Fruit fly (Drosophila melanogaster) whole organism, embryonic: ENCODE data around the gene Pfas.
A peak's percentile ranks its signal among the peaks of the same experiment; 100 is the strongest.

ENCODE experiments used
- Antp ChIP-seq: fragments of 200-800 bp; sonication (Bioruptor generic); optimal IDR thresholded peaks from 3 replicates; lab custom pipeline; 2016; ENCODE audit warnings: missing biosample characterization, missing genetic modification characterization
- Bdp1 ChIP-seq: fragments of 200-800 bp; sonication (Bioruptor generic); optimal IDR thresholded peaks from 3 replicates; lab custom pipeline; 2016; ENCODE audit warnings: missing biosample characterization, missing genetic modification characterization
- CG10274 ChIP-seq: fragments of 200-800 bp; sonication (Bioruptor generic); optimal IDR thresholded peaks from 3 replicates; lab custom pipeline; 2017; ENCODE audit warnings: missing biosample characterization, mild to moderate bottlenecking, missing genetic modification characterization
- CG10565 ChIP-seq: fragments of 200-800 bp; sonication (Bioruptor generic); optimal IDR thresholded peaks from 3 replicates; lab custom pipeline; 2016; ENCODE audit warnings: missing biosample characterization, mild to moderate bottlenecking, missing genetic modification characterization
- CG10979 ChIP-seq: fragments of 200-800 bp; sonication (Bioruptor generic); optimal IDR thresholded peaks from 2 replicates; lab custom pipeline; 2018; ENCODE audit warnings: missing biosample characterization, mild to moderate bottlenecking, missing genetic modification characterization, moderate library complexity
- CG11085 ChIP-seq: fragments of 200-800 bp; sonication (Bioruptor generic); IDR thresholded peaks from 2 replicates; pipeline ENCODE4 v1.3.6; 2022; ENCODE audit warnings: missing biosample characterization, missing genetic modification characterization
- CG11560 ChIP-seq: fragments of 200-800 bp; sonication (Bioruptor generic); IDR thresholded peaks from 3 replicates; pipeline ENCODE4 v1.3.6; 2022; ENCODE audit warnings: missing biosample characterization, missing genetic modification characterization
- CG12391 ChIP-seq: fragments of 200-800 bp; sonication (Bioruptor generic); optimal IDR thresholded peaks from 3 replicates; lab custom pipeline; 2018; ENCODE audit warnings: missing biosample characterization, mild to moderate bottlenecking, missing genetic modification characterization, moderate library complexity
- CG13123 ChIP-seq: fragments of 200-800 bp; sonication (Bioruptor generic); optimal IDR thresholded peaks from 2 replicates; lab custom pipeline; 2016; ENCODE audit warnings: missing biosample characterization, missing genetic modification characterization
- CG14667 ChIP-seq: fragments of 200-800 bp; sonication (Bioruptor generic); IDR thresholded peaks from 2 replicates; pipeline ENCODE4 v1.3.6; 2022; ENCODE audit warnings: missing biosample characterization, missing genetic modification characterization
- CG17361 ChIP-seq: fragments of 200-800 bp; sonication (Bioruptor generic); IDR thresholded peaks from 3 replicates; pipeline ENCODE4 v1.3.6; 2022; ENCODE audit warnings: missing biosample characterization, missing genetic modification characterization
- CG17829 ChIP-seq: fragments of 200-800 bp; optimal IDR thresholded peaks from 2 replicates; lab custom pipeline; 2019; ENCODE audit warnings: missing biosample characterization, mild to moderate bottlenecking, missing genetic modification characterization, moderate library complexity
- CG2889 ChIP-seq: fragments of 200-800 bp; sonication (Bioruptor generic); IDR thresholded peaks from 3 replicates; pipeline ENCODE4 v1.3.6; 2022; ENCODE audit warnings: missing biosample characterization, missing genetic modification characterization
- CG3163 ChIP-seq: fragments of 200-800 bp; sonication (Bioruptor generic); optimal IDR thresholded peaks from 3 replicates; lab custom pipeline; 2016; ENCODE audit warnings: missing biosample characterization, missing genetic modification characterization
- CG4282 ChIP-seq: fragments of 200-800 bp; sonication (Bioruptor generic); optimal IDR thresholded peaks from 2 replicates; lab custom pipeline; 2016; ENCODE audit warnings: missing biosample characterization, missing genetic modification characterization
- CG4424 ChIP-seq: fragments of 200-800 bp; sonication (Bioruptor generic); optimal IDR thresholded peaks from 3 replicates; lab custom pipeline; 2016; ENCODE audit warnings: missing biosample characterization, missing genetic modification characterization
- CG8290 ChIP-seq, 3 experiments: fragments of 200-800 bp; sonication (Bioruptor generic); optimal IDR thresholded peaks; 2 replicates each; lab custom pipeline; 2016 to 2019; ENCODE audit warnings: missing biosample characterization in 3 of 3, missing genetic modification characterization in 3 of 3, mild to moderate bottlenecking in 2 of 3, moderate library complexity in 1 of 3
- CG8359 ChIP-seq: fragments of 200-800 bp; sonication (Bioruptor generic); optimal IDR thresholded peaks from 2 replicates; lab custom pipeline; 2017; ENCODE audit warnings: missing biosample characterization, mild to moderate bottlenecking, missing genetic modification characterization, borderline replicate concordance
- CrebB ChIP-seq: fragments of 200-800 bp; sonication (Bioruptor generic); optimal IDR thresholded peaks from 3 replicates; lab custom pipeline; 2018; ENCODE audit warnings: missing biosample characterization, mild to moderate bottlenecking, missing genetic modification characterization
- Dip2 ChIP-seq: fragments of 200-800 bp; sonication (Bioruptor generic); IDR thresholded peaks from 2 replicates; pipeline ENCODE4 v1.3.6; 2022; ENCODE audit warnings: missing biosample characterization, missing genetic modification characterization
- Dp ChIP-seq: fragments of 200-800 bp; sonication (Bioruptor generic); optimal IDR thresholded peaks from 2 replicates; lab custom pipeline; 2018; ENCODE audit warnings: missing biosample characterization, mild to moderate bottlenecking, missing genetic modification characterization, moderate library complexity
- HmgD ChIP-seq: fragments of 200-800 bp; sonication (Bioruptor generic); optimal IDR thresholded peaks from 3 replicates; lab custom pipeline; 2016; ENCODE audit warnings: missing biosample characterization, missing genetic modification characterization
- Hr3 ChIP-seq: fragments of 200-800 bp; sonication (Bioruptor generic); optimal IDR thresholded peaks from 3 replicates; lab custom pipeline; 2016; ENCODE audit warnings: missing biosample characterization, missing genetic modification characterization
- Hr78 ChIP-seq, 2 experiments: fragments of 200-800 bp in 1 of 2; fragments of >200 bp in 1 of 2; sonication (Bioruptor generic) in 1 of 2; optimal IDR thresholded peaks; 2 replicates each; lab custom pipeline; 2017 to 2019; ENCODE audit warnings: missing biosample characterization in 2 of 2, missing genetic modification characterization in 2 of 2, mild to moderate bottlenecking in 1 of 2, moderate library complexity in 1 of 2
- MBD-R2 ChIP-seq: fragments of 200-800 bp; sonication (Bioruptor generic); IDR thresholded peaks from 2 replicates; pipeline ENCODE4 v1.3.6; 2022; ENCODE audit warnings: missing biosample characterization, missing genetic modification characterization
- Max ChIP-seq: fragments of 200-800 bp; sonication (Bioruptor generic); optimal IDR thresholded peaks from 2 replicates; lab custom pipeline; 2016; ENCODE audit warnings: missing biosample characterization, mild to moderate bottlenecking, missing genetic modification characterization
- Pdp1 ChIP-seq, 2 experiments: fragments of 200-800 bp; sonication (Bioruptor generic); optimal IDR thresholded peaks; 3 replicates each; lab custom pipeline; 2016; ENCODE audit warnings: missing biosample characterization in 2 of 2, missing genetic modification characterization in 2 of 2, mild to moderate bottlenecking in 1 of 2, moderate library complexity in 1 of 2
- Ptx1 ChIP-seq: fragments of 200-800 bp; sonication (Bioruptor generic); IDR thresholded peaks from 2 replicates; pipeline ENCODE4 v1.3.6; 2022; ENCODE audit warnings: missing biosample characterization, missing genetic modification characterization
- Rx ChIP-seq: fragments of 200-800 bp; sonication (Bioruptor generic); IDR thresholded peaks from 2 replicates; pipeline ENCODE4 v1.3.6; 2022; ENCODE audit warnings: missing biosample characterization, missing genetic modification characterization
- Scr ChIP-seq: fragments of 200-800 bp; sonication (Bioruptor generic); IDR thresholded peaks from 2 replicates; pipeline ENCODE4 v1.3.6; 2022; ENCODE audit warnings: missing biosample characterization, missing genetic modification characterization; ENCODE audit not compliant: partially characterized antibody
- Trl ChIP-seq, 3 experiments: fragments of >200 bp in 2 of 3; fragments of 200-800 bp in 1 of 3; sonication (Bioruptor generic) in 1 of 3; optimal IDR thresholded peaks; 2 replicates in 1 of 3; 3 replicates in 2 of 3; lab custom pipeline; 2016 to 2017; ENCODE audit warnings: missing biosample characterization in 1 of 3, missing genetic modification characterization in 1 of 3
- Xbp1 ChIP-seq: fragments of 200-800 bp; sonication (Bioruptor generic); optimal IDR thresholded peaks from 3 replicates; lab custom pipeline; 2016; ENCODE audit warnings: missing biosample characterization, mild to moderate bottlenecking, missing genetic modification characterization
- aop ChIP-seq: fragments of 200-800 bp; sonication (Bioruptor generic); IDR thresholded peaks from 2 replicates; pipeline ENCODE4 v1.3.6; 2022; ENCODE audit warnings: missing biosample characterization, missing genetic modification characterization
- dmrt99B ChIP-seq: fragments of 200-800 bp; sonication (Bioruptor generic); optimal IDR thresholded peaks from 2 replicates; lab custom pipeline; 2018; ENCODE audit warnings: missing biosample characterization, mild to moderate bottlenecking, missing genetic modification characterization, moderate library complexity
- dpn ChIP-seq, 2 experiments: fragments of 200-800 bp; sonication (Bioruptor generic); optimal IDR thresholded peaks; 3 replicates each; lab custom pipeline; 2016; ENCODE audit warnings: missing biosample characterization in 2 of 2, missing genetic modification characterization in 2 of 2
- gem ChIP-seq: fragments of 200-800 bp; sonication (Bioruptor generic); optimal IDR thresholded peaks from 2 replicates; lab custom pipeline; 2019; ENCODE audit warnings: missing biosample characterization, mild to moderate bottlenecking, missing genetic modification characterization, moderate library complexity
- grau ChIP-seq: fragments of 200-800 bp; optimal IDR thresholded peaks from 3 replicates; lab custom pipeline; 2019; ENCODE audit warnings: missing biosample characterization, mild to moderate bottlenecking, missing genetic modification characterization, moderate library complexity
- gsb ChIP-seq: fragments of 200-800 bp; sonication (Bioruptor generic); IDR thresholded peaks from 2 replicates; pipeline ENCODE4 v1.3.6; 2022; ENCODE audit warnings: missing biosample characterization, missing genetic modification characterization
- gsb-n ChIP-seq: fragments of 200-800 bp; sonication (Bioruptor generic); optimal IDR thresholded peaks from 3 replicates; lab custom pipeline; 2018; ENCODE audit warnings: missing biosample characterization, mild to moderate bottlenecking, missing genetic modification characterization
- hb ChIP-seq: fragments of 200-800 bp; sonication (Bioruptor generic); IDR thresholded peaks from 3 replicates; pipeline ENCODE4 v1.3.6; 2022; ENCODE audit warnings: missing biosample characterization, missing genetic modification characterization; ENCODE audit not compliant: partially characterized antibody
- hkb ChIP-seq, 2 experiments: fragments of 200-800 bp in 1 of 2; fragments of >200 bp in 1 of 2; sonication (Bioruptor generic) in 1 of 2; IDR thresholded peaks in 1 of 2; optimal IDR thresholded peaks in 1 of 2; 2 replicates each; pipeline versions ENCODE4 v1.3.6 to Lab custom; 2017 to 2022; ENCODE audit warnings: missing biosample characterization in 1 of 2, missing genetic modification characterization in 1 of 2
- hth ChIP-seq: fragments of >200 bp; optimal IDR thresholded peaks from 2 replicates; lab custom pipeline; 2017; ENCODE audit warnings: inconsistent platforms
- nom ChIP-seq: fragments of 200-800 bp; sonication (Bioruptor generic); optimal IDR thresholded peaks from 2 replicates; lab custom pipeline; 2017; ENCODE audit warnings: missing biosample characterization, missing genetic modification characterization, mild to moderate bottlenecking, moderate library complexity, missing genetic modification reagents
- sens-2 ChIP-seq: fragments of 200-800 bp; sonication (Bioruptor generic); IDR thresholded peaks from 2 replicates; pipeline ENCODE4 v1.3.6; 2022; ENCODE audit warnings: missing biosample characterization, missing genetic modification characterization
- seq ChIP-seq: fragments of 200-800 bp; sonication (Bioruptor generic); IDR thresholded peaks from 2 replicates; pipeline ENCODE4 v1.3.6; 2022; ENCODE audit warnings: missing biosample characterization, missing genetic modification characterization
- sr ChIP-seq: fragments of 200-800 bp; sonication (Bioruptor generic); IDR thresholded peaks from 3 replicates; pipeline ENCODE4 v1.3.6; 2022; ENCODE audit warnings: missing biosample characterization, missing genetic modification characterization
- sug ChIP-seq: fragments of 200-800 bp; optimal IDR thresholded peaks from 2 replicates; lab custom pipeline; 2019; ENCODE audit warnings: missing biosample characterization, mild to moderate bottlenecking, missing genetic modification characterization, moderate library complexity
- vnd ChIP-seq: fragments of 200-800 bp; sonication (Bioruptor generic); IDR thresholded peaks from 3 replicates; pipeline ENCODE4 v1.3.6; 2022; ENCODE audit warnings: missing biosample characterization, missing genetic modification characterization; ENCODE audit not compliant: partially characterized antibody
- zf30C ChIP-seq: fragments of 200-800 bp; sonication (Bioruptor generic); optimal IDR thresholded peaks from 3 replicates; lab custom pipeline; 2018; ENCODE audit warnings: missing biosample characterization, mild to moderate bottlenecking, missing genetic modification characterization
- zfh2 ChIP-seq: fragments of 200-800 bp; sonication (Bioruptor generic); optimal IDR thresholded peaks from 2 replicates; lab custom pipeline; 2016; ENCODE audit warnings: missing biosample characterization, missing genetic modification characterization

Pfas gene

dm6 chr2L:6022793-6023192, 23.1 kb downstream of the Pfas start (continued):
- TF ChIP-seq Hr3 (GFP tag; lab: Kevin White, UChicago) = no peak
- peak; percentile 64 for TF ChIP-seq nom (GFP tag; lab: Kevin White, UChicago)
- TF ChIP-seq hb (GFP tag; lab: Robert Waterston, UW) = no peak
- TF ChIP-seq Dp = no peak
- TF ChIP-seq CG13123 (GFP tag; lab: Kevin White, UChicago) = no peak
- TF ChIP-seq sens-2 = no peak
- no peak for TF ChIP-seq Max (GFP tag; lab: Kevin White, UChicago)
- TF ChIP-seq gem (tag; lab: Kevin White, UChicago) = no peak
- TF ChIP-seq dpn (GFP tag; optimal IDR thresholded peaks at IDR 0.05; lab: Kevin White, UChicago) = no peak
- no peak for TF ChIP-seq CG11560 (tag; lab: Robert Waterston, UW)
- no peak for TF ChIP-seq CG10565 (GFP tag; lab: Kevin White, UChicago)
- TF ChIP-seq CG10979 (tag; lab: Kevin White, UChicago) = peak; percentile 47
- no peak for TF ChIP-seq sug (tag; lab: Kevin White, UChicago)
- TF ChIP-seq CG4424 (GFP tag; lab: Kevin White, UChicago) = peak; percentile 13
- no peak for TF ChIP-seq Rx (GFP tag; lab: Robert Waterston, UW)
- TF ChIP-seq CrebB (tag; lab: Kevin White, UChicago) = no peak
- TF ChIP-seq CG14667 = no peak
- TF ChIP-seq Scr (GFP tag; lab: Robert Waterston, UW) = no peak
- no peak for TF ChIP-seq Pdp1 (GFP tag; optimal IDR thresholded peaks at IDR 0.05; lab: Kevin White, UChicago)
- no peak for TF ChIP-seq Ptx1 (GFP tag; lab: Robert Waterston, UW)
- TF ChIP-seq sr = no peak
- peak; percentile 61 for TF ChIP-seq CG17361 (GFP tag; lab: Robert Waterston, UW)
- TF ChIP-seq Xbp1 = peak; percentile 3
- no peak for TF ChIP-seq CG8290 (GFP tag; optimal IDR thresholded peaks at IDR 0.05; lab: Kevin White, UChicago)
- no peak for TF ChIP-seq CG8290 (tag; optimal IDR thresholded peaks at IDR 0.05; lab: Kevin White, UChicago)
- no peak for TF ChIP-seq hkb (optimal IDR thresholded peaks at IDR 0.05; lab: Kevin White, UChicago)
- TF ChIP-seq hkb (GFP tag; IDR thresholded peaks at IDR 0.05; lab: Robert Waterston, UW) = no peak
- TF ChIP-seq Trl (optimal IDR thresholded peaks at IDR 0.05; lab: Kevin White, UChicago) = no peak
- TF ChIP-seq Trl (GFP tag; optimal IDR thresholded peaks at IDR 0.05; lab: Kevin White, UChicago) = no peak
- no peak for TF ChIP-seq gsb
- no peak for TF ChIP-seq zfh2 (GFP tag; lab: Kevin White, UChicago)
- TF ChIP-seq CG12391 (tag; lab: Kevin White, UChicago) = no peak
- no peak for TF ChIP-seq grau (tag; lab: Kevin White, UChicago)
- TF ChIP-seq Antp (GFP tag; lab: Kevin White, UChicago) = no peak
- TF ChIP-seq CG8359 (GFP tag; lab: Kevin White, UChicago) = peak; percentile 6
- TF ChIP-seq zf30C (GFP tag; lab: Kevin White, UChicago) = no peak
- no peak for TF ChIP-seq CG4282 (GFP tag; lab: Kevin White, UChicago)
- TF ChIP-seq Bdp1 (GFP tag; lab: Kevin White, UChicago) = no peak
- no peak for TF ChIP-seq HmgD
- no peak for TF ChIP-seq hth (lab: Kevin White, UChicago)
- no peak for TF ChIP-seq CG10274 (GFP tag; lab: Kevin White, UChicago)
- no peak for TF ChIP-seq gsb-n (tag; lab: Kevin White, UChicago)
- TF ChIP-seq CG3163 = no peak
- TF ChIP-seq dmrt99B (tag; lab: Kevin White, UChicago) = peak; percentile 29
- no peak for TF ChIP-seq aop (GFP tag; lab: Robert Waterston, UW)
- no peak for TF ChIP-seq CG11085 (GFP tag; lab: Robert Waterston, UW)
- no peak for TF ChIP-seq Hr78 (GFP tag; optimal IDR thresholded peaks at IDR 0.05; lab: Kevin White, UChicago)
- no peak for TF ChIP-seq Dip2
- no peak for TF ChIP-seq MBD-R2 (GFP tag; lab: Robert Waterston, UW)
- TF ChIP-seq CG17829 (tag; lab: Kevin White, UChicago) = peak; percentile 40
- TF ChIP-seq seq (GFP tag; lab: Robert Waterston, UW) = no peak
- TF ChIP-seq vnd (GFP tag; lab: Robert Waterston, UW) = no peak
- TF ChIP-seq CG2889 = no peak
